Worm (Caenorhabditis elegans) whole organism, young adult: Measurements from ENCODE around the gene srh-212.
A peak's percentile ranks its signal among the peaks of the same experiment; 100 is the strongest.

Experiments
- B0019.2 ChIP-seq: fragments of 200-800 bp; sonication (Bioruptor generic); conservative IDR thresholded peaks from 2 replicates; pipeline ENCODE4 v1.3.6; 2022; ENCODE audit warnings: missing genetic modification reagents, missing genetic modification characterization, missing compliant biosample characterization
- B0336.3 ChIP-seq: fragments of 200-800 bp; sonication (Bioruptor generic); IDR thresholded peaks from 2 replicates; pipeline ENCODE4 v1.3.6; 2022; ENCODE audit warnings: missing genetic modification characterization, missing compliant biosample characterization
- C06A6.2 ChIP-seq: fragments of 200-800 bp; sonication (Bioruptor generic); conservative IDR thresholded peaks from 2 replicates; pipeline ENCODE4 v1.3.6; 2022; ENCODE audit warnings: missing genetic modification characterization, missing compliant biosample characterization
- F22D6.2 ChIP-seq: sonication (generic microtip); optimal IDR thresholded peaks from 2 replicates; lab custom pipeline; 2016; ENCODE audit warnings: mild to moderate bottlenecking, missing genetic modification characterization, missing compliant biosample characterization
- F33H1.4 ChIP-seq: fragments of 200-800 bp; sonication (Bioruptor generic); IDR thresholded peaks from 2 replicates; pipeline ENCODE4 v1.3.6; 2022; ENCODE audit warnings: missing genetic modification reagents, missing genetic modification characterization, missing compliant biosample characterization
- F57A8.1 ChIP-seq: fragments of 200-800 bp; sonication (Bioruptor generic); optimal IDR thresholded peaks from 2 replicates; lab custom pipeline; 2018; ENCODE audit warnings: mild to moderate bottlenecking, missing genetic modification characterization, moderate library complexity, missing compliant biosample characterization
- T26A5.8 ChIP-seq: sonication (generic microtip); optimal IDR thresholded peaks from 2 replicates; lab custom pipeline; 2016; ENCODE audit warnings: missing genetic modification characterization, missing compliant biosample characterization
- Y53F4B.3 ChIP-seq: fragments of 200-800 bp; sonication (Bioruptor generic); IDR thresholded peaks from 2 replicates; pipeline ENCODE4 v1.3.6; 2022; ENCODE audit warnings: missing genetic modification reagents, missing genetic modification characterization, missing compliant biosample characterization
- Y56A3A.18 ChIP-seq: fragments of 200-800 bp; sonication (Bioruptor generic); IDR thresholded peaks from 2 replicates; pipeline ENCODE4 v1.3.6; 2022; ENCODE audit warnings: missing genetic modification reagents, missing genetic modification characterization, missing compliant biosample characterization
- aptf-2 ChIP-seq: fragments of 200-800 bp; sonication (Bioruptor generic); conservative IDR thresholded peaks from 2 replicates; pipeline ENCODE4 v1.3.6; 2022; ENCODE audit warnings: missing genetic modification reagents, missing genetic modification characterization, missing compliant biosample characterization
- aptf-3 ChIP-seq: fragments of 200-800 bp; sonication (Bioruptor generic); IDR thresholded peaks from 2 replicates; pipeline ENCODE4 v1.3.6; 2022; ENCODE audit warnings: missing genetic modification characterization, missing compliant biosample characterization
- atf-7 ChIP-seq: sonication (generic microtip); optimal IDR thresholded peaks from 2 replicates; lab custom pipeline; 2017; ENCODE audit warnings: mild to moderate bottlenecking, missing genetic modification characterization, missing compliant biosample characterization
- ccch-3 ChIP-seq: fragments of 200-800 bp; sonication (Bioruptor generic); optimal IDR thresholded peaks from 2 replicates; lab custom pipeline; 2018; ENCODE audit warnings: mild to moderate bottlenecking, missing genetic modification characterization, missing compliant biosample characterization
- cebp-2 ChIP-seq: fragments of 200-800 bp; sonication (Bioruptor generic); IDR thresholded peaks from 2 replicates; pipeline ENCODE4 v1.3.6; 2022; ENCODE audit warnings: missing genetic modification characterization, missing compliant biosample characterization
- ceh-40 ChIP-seq: fragments of 200-800 bp; sonication (Bioruptor generic); IDR thresholded peaks from 2 replicates; pipeline ENCODE4 v1.3.6; 2022; ENCODE audit warnings: missing genetic modification characterization, missing compliant biosample characterization
- ceh-58 ChIP-seq: fragments of 200-800 bp; sonication (Bioruptor generic); IDR thresholded peaks from 2 replicates; pipeline ENCODE4 v1.3.6; 2022; ENCODE audit warnings: missing genetic modification characterization, missing compliant biosample characterization
- ceh-79 ChIP-seq: sonication (generic microtip); optimal IDR thresholded peaks from 2 replicates; lab custom pipeline; 2017; ENCODE audit warnings: mild to moderate bottlenecking, missing genetic modification characterization, missing compliant biosample characterization
- ceh-91 ChIP-seq: fragments of 200-800 bp; sonication (Bioruptor generic); IDR thresholded peaks from 2 replicates; pipeline ENCODE4 v1.3.6; 2022; ENCODE audit warnings: missing genetic modification reagents, missing genetic modification characterization, missing compliant biosample characterization
- chd-7 ChIP-seq: sonication (generic microtip); optimal IDR thresholded peaks from 2 replicates; lab custom pipeline; 2016; ENCODE audit warnings: mild to moderate bottlenecking, missing genetic modification characterization, moderate library complexity, missing compliant biosample characterization
- die-1 ChIP-seq: sonication (generic microtip); optimal IDR thresholded peaks from 2 replicates; lab custom pipeline; 2016; ENCODE audit warnings: missing genotype, mild to moderate bottlenecking, missing genetic modification characterization, missing compliant biosample characterization
- efl-1 ChIP-seq: fragments of 150-350 bp; optimal IDR thresholded peaks from 2 replicates; lab custom pipeline; 2014; ENCODE audit warnings: missing biosample characterization, missing genetic modification reagents, missing genetic modification characterization
- fkh-3 ChIP-seq: sonication (generic microtip); optimal IDR thresholded peaks from 2 replicates; lab custom pipeline; 2016; ENCODE audit warnings: mild to moderate bottlenecking, missing genetic modification characterization, missing compliant biosample characterization
- hlh-12 ChIP-seq: sonication (generic microtip); optimal IDR thresholded peaks from 2 replicates; lab custom pipeline; 2016; ENCODE audit warnings: missing genetic modification characterization, missing compliant biosample characterization
- hmg-1.2 ChIP-seq: fragments of 200-800 bp; sonication (Bioruptor generic); IDR thresholded peaks from 2 replicates; pipeline ENCODE4 v1.3.6; 2022; ENCODE audit warnings: missing genetic modification reagents, missing genetic modification characterization, missing compliant biosample characterization
- lin-40 ChIP-seq: sonication (generic microtip); optimal IDR thresholded peaks from 2 replicates; lab custom pipeline; 2016; ENCODE audit warnings: missing genetic modification characterization, mild to moderate bottlenecking, missing compliant biosample characterization, missing genotype, missing genetic modification reagents
- lsl-1 ChIP-seq: fragments of 200-800 bp; sonication (Bioruptor generic); optimal IDR thresholded peaks from 2 replicates; lab custom pipeline; 2018; ENCODE audit warnings: mild to moderate bottlenecking, missing genetic modification characterization, moderate library complexity, missing compliant biosample characterization
- madf-10 ChIP-seq: sonication (generic microtip); optimal IDR thresholded peaks from 2 replicates; lab custom pipeline; 2016; ENCODE audit warnings: mild to moderate bottlenecking, missing genetic modification characterization, missing compliant biosample characterization
- madf-8 ChIP-seq: fragments of 200-800 bp; sonication (Bioruptor generic); conservative IDR thresholded peaks from 2 replicates; pipeline ENCODE4 v1.3.6; 2022; ENCODE audit warnings: missing genetic modification reagents, missing genetic modification characterization, missing compliant biosample characterization
- mcd-1 ChIP-seq: fragments of 200-800 bp; sonication (Bioruptor generic); IDR thresholded peaks from 2 replicates; pipeline ENCODE4 v1.3.6; 2022; ENCODE audit warnings: missing genetic modification reagents, missing genetic modification characterization, missing compliant biosample characterization
- mel-28 ChIP-seq: sonication (generic microtip); optimal IDR thresholded peaks from 2 replicates; lab custom pipeline; 2016; ENCODE audit warnings: borderline replicate concordance, mild to moderate bottlenecking, missing genetic modification characterization, missing compliant biosample characterization
- mxl-1 ChIP-seq: sonication (generic microtip); optimal IDR thresholded peaks from 2 replicates; lab custom pipeline; 2016; ENCODE audit warnings: missing genetic modification characterization, missing compliant biosample characterization
- nfya-1 ChIP-seq: sonication (generic microtip); optimal IDR thresholded peaks from 2 replicates; lab custom pipeline; 2017; ENCODE audit warnings: antibody characterized with exemption, missing compliant biosample characterization, missing genetic modification characterization, borderline replicate concordance; ENCODE audit not compliant: insufficient read depth
- nhr-179 ChIP-seq: sonication (generic microtip); optimal IDR thresholded peaks from 2 replicates; lab custom pipeline; 2016; ENCODE audit warnings: mild to moderate bottlenecking, missing genetic modification characterization, missing compliant biosample characterization
- nhr-27 ChIP-seq: fragments of 200-800 bp; sonication (Bioruptor generic); optimal IDR thresholded peaks from 2 replicates; lab custom pipeline; 2018; ENCODE audit warnings: mild to moderate bottlenecking, missing genetic modification characterization, moderate library complexity, missing compliant biosample characterization
- nhr-90 ChIP-seq: sonication (generic microtip); optimal IDR thresholded peaks from 2 replicates; lab custom pipeline; 2016; ENCODE audit warnings: missing genotype, mild to moderate bottlenecking, missing genetic modification characterization, missing compliant biosample characterization
- rec-8 ChIP-seq, 2 experiments: sonication (generic microtip); optimal IDR thresholded peaks; 2 replicates each; lab custom pipeline; 2016; ENCODE audit warnings: mild to moderate bottlenecking in 2 of 2, missing genetic modification characterization in 2 of 2, missing genetic modification reagents in 2 of 2, missing genotype in 2 of 2, missing biosample characterization in 1 of 2, missing compliant biosample characterization in 1 of 2, moderate library complexity in 1 of 2
- rpc-1 ChIP-seq, 2 experiments: fragments of 150-350 bp in 1 of 2; sonication (generic microtip) in 1 of 2; optimal IDR thresholded peaks; 2 replicates each; lab custom pipeline; 2014 to 2018; ENCODE audit warnings: missing biosample characterization in 1 of 2, missing genetic modification characterization in 1 of 2, missing genetic modification reagents in 1 of 2, missing genotype in 1 of 2
- snpc-1.3 ChIP-seq: sonication (generic microtip); optimal IDR thresholded peaks from 2 replicates; lab custom pipeline; 2017; ENCODE audit warnings: missing genetic modification characterization, mild to moderate bottlenecking, missing compliant biosample characterization, antibody characterized with exemption, moderate library complexity, missing genotype, missing genetic modification reagents; ENCODE audit not compliant: insufficient read depth
- snpc-4 ChIP-seq, 5 experiments: fragments of 150-350 bp in 1 of 5; sonication (generic microtip) in 4 of 5; optimal IDR thresholded peaks; 2 replicates each; lab custom pipeline; 2014 to 2018; ENCODE audit warnings: missing genetic modification characterization in 5 of 5, missing biosample characterization in 3 of 5, antibody characterized with exemption in 2 of 5, mild to moderate bottlenecking in 2 of 5, missing compliant biosample characterization in 2 of 5, missing genotype in 2 of 5, moderate library complexity in 2 of 5, missing genetic modification reagents in 1 of 5
- tbp1 ChIP-seq: fragments of 200-800 bp; sonication (Bioruptor generic); optimal IDR thresholded peaks from 2 replicates; lab custom pipeline; 2018; ENCODE audit warnings: mild to moderate bottlenecking, missing genetic modification characterization, missing compliant biosample characterization
- xnd-1 ChIP-seq: sonication (generic microtip); optimal IDR thresholded peaks from 2 replicates; lab custom pipeline; 2016; ENCODE audit warnings: missing genotype, missing genetic modification reagents, missing genetic modification characterization, missing compliant biosample characterization
- zfh-2 ChIP-seq: fragments of 200-800 bp; sonication (Bioruptor generic); conservative IDR thresholded peaks from 2 replicates; pipeline ENCODE4 v1.3.6; 2022; ENCODE audit warnings: missing genetic modification reagents, missing genetic modification characterization, missing compliant biosample characterization
- ztf-3 ChIP-seq: fragments of 200-800 bp; sonication (Bioruptor generic); optimal IDR thresholded peaks from 2 replicates; lab custom pipeline; 2018; ENCODE audit warnings: mild to moderate bottlenecking, missing genetic modification characterization, missing compliant biosample characterization
- ztf-6 ChIP-seq: fragments of 200-800 bp; sonication (Bioruptor generic); IDR thresholded peaks from 2 replicates; pipeline ENCODE4 v1.3.6; 2022; ENCODE audit warnings: missing genetic modification reagents, missing genetic modification characterization, missing compliant biosample characterization

The srh-212 gene

DNA sequence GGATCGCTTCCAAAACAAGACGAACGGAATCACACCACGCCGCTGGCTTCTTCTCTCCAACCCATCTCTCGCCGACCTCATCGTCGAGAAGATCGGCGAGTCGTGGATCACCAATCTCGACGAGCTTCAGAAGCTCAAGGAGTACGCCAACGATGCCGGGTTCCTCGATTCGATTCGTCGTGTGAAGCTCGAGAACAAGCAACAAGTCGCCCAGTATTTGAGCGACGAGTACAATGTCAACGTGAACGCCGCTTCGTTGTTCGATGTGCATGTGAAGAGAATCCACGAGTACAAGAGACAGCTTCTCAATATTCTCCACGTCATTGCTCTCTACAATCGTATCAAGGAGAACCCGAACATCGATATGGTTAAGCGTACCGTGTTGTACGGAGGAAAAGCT lies 13.3 kb downstream of the srh-212 start:
- TF ChIP-seq F57A8.1: no peak
- no peak for TF ChIP-seq mel-28
- no peak for TF ChIP-seq zfh-2
- TF ChIP-seq snpc-4 (GFP tag; optimal IDR thresholded peaks at IDR 0.05; lab: Kevin White, UChicago): no peak
- no peak for TF ChIP-seq snpc-4 (tag; optimal IDR thresholded peaks at IDR 0.05; lab: Kevin White, UChicago)
- TF ChIP-seq B0019.2 (GFP tag; lab: Robert Waterston, UW): no peak
- TF ChIP-seq madf-8 (GFP tag; lab: Robert Waterston, UW): no peak
- no peak for TF ChIP-seq ceh-58 (GFP tag; lab: Robert Waterston, UW)
- TF ChIP-seq ceh-40 (GFP tag; lab: Robert Waterston, UW): no peak
- no peak for TF ChIP-seq xnd-1 (tag; lab: Kevin White, UChicago)
- no peak for TF ChIP-seq aptf-3 (GFP tag; lab: Robert Waterston, UW)
- no peak for TF ChIP-seq hlh-12
- TF ChIP-seq mcd-1 (GFP tag; lab: Robert Waterston, UW): no peak
- no peak for TF ChIP-seq aptf-2 (GFP tag; lab: Robert Waterston, UW)

DNA sequence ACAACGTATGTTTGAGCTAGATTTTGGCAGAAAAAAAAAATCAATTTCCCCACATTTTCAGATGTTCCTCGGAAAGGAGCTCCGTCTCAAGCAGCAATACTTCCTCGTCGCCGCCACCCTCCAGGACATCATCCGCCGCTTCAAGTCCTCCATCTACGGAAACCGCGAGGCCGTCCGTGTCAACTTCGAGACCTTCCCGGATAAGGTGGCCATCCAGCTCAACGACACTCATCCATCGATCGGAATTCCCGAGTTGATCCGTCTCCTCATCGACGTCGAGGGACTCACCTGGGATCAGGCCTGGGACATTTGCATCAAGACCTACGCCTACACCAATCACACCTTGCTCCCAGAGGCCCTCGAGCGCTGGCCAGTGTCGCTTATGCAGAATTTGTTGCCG lies 14.3 kb downstream of the srh-212 start:
- TF ChIP-seq zfh-2: peak; percentile 59; the same call in 1 of the 2 replicates
- no peak for TF ChIP-seq F22D6.2 (tag; lab: Kevin White, UChicago)
- TF ChIP-seq atf-7: no peak
- TF ChIP-seq B0336.3 (GFP tag; lab: Robert Waterston, UW): no peak
- no peak for TF ChIP-seq lsl-1 (GFP tag; lab: Kevin White, UChicago)
- no peak for TF ChIP-seq ceh-91 (GFP tag; lab: Robert Waterston, UW)
- TF ChIP-seq cebp-2 (GFP tag; lab: Robert Waterston, UW): no peak
- TF ChIP-seq nhr-27 (tag; lab: Kevin White, UChicago): no peak
- TF ChIP-seq aptf-3 (GFP tag; lab: Robert Waterston, UW): no peak

DNA sequence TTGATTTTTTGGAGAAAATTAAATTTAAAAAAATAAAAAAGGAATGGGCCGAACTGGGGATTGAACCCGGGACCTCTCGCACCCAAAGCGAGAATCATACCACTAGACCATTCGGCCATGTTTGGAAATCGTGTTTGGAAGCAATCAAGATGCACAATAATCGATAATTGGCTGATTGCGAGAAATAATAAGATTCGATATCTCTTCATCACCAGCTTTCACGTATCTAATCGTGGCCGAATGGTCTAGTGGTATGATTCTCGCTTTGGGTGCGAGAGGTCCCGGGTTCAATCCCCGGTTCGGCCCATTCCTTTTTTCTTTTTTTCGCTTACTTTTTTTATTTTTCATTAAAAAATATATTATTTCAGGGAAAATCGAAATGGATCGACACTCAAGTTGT lies 14.9 kb downstream of the srh-212 start:
- TF ChIP-seq Y56A3A.18 (GFP tag; lab: Robert Waterston, UW): no peak
- peak; percentile 54 for TF ChIP-seq die-1 (tag; lab: Kevin White, UChicago)
- TF ChIP-seq tbp1 (GFP tag; lab: Kevin White, UChicago): peak; percentile 87
- TF ChIP-seq efl-1: no peak
- TF ChIP-seq fkh-3 (tag; lab: Kevin White, UChicago): no peak
- peak; percentile 31 for TF ChIP-seq snpc-1.3 (tag; lab: Kevin White, UChicago)
- TF ChIP-seq T26A5.8 (tag; lab: Kevin White, UChicago): no peak
- no peak for TF ChIP-seq mel-28
- peak in 1 of 2 experiments; percentile 35 for TF ChIP-seq rec-8 (tag; optimal IDR thresholded peaks at IDR 0.05; lab: Kevin White, UChicago)
- TF ChIP-seq ccch-3 (GFP tag; lab: Kevin White, UChicago): no peak
- TF ChIP-seq rpc-1 (optimal IDR thresholded peaks at IDR 0.05; lab: Kevin White, UChicago): peak; percentile 58
- TF ChIP-seq rpc-1 (tag; optimal IDR thresholded peaks at IDR 0.05; lab: Kevin White, UChicago): peak; percentile 76
- no peak for TF ChIP-seq ztf-3 (GFP tag; lab: Kevin White, UChicago)
- no peak for TF ChIP-seq lin-40 (tag; lab: Kevin White, UChicago)
- TF ChIP-seq chd-7 (tag; lab: Kevin White, UChicago): no peak
- no peak for TF ChIP-seq ztf-6 (GFP tag; lab: Robert Waterston, UW)
- peak; percentile 43 for TF ChIP-seq lsl-1 (GFP tag; lab: Kevin White, UChicago)
- no peak for TF ChIP-seq nhr-90 (tag; lab: Kevin White, UChicago)
- peak; percentile 41; the same call in 1 of the 2 replicates for TF ChIP-seq hmg-1.2 (GFP tag; lab: Robert Waterston, UW)
- no peak for TF ChIP-seq mxl-1 (tag; lab: Kevin White, UChicago)
- TF ChIP-seq F33H1.4 (GFP tag; lab: Robert Waterston, UW): 0 out of 2 replicates have a peak, but pooled peaks have one; percentile 13
- TF ChIP-seq nhr-27 (tag; lab: Kevin White, UChicago): no peak
- peak; percentile 28; the same call in 1 of the 2 replicates for TF ChIP-seq Y53F4B.3 (GFP tag; lab: Robert Waterston, UW)
- TF ChIP-seq C06A6.2: no peak
- TF ChIP-seq aptf-3 (GFP tag; lab: Robert Waterston, UW): 0 out of 2 replicates have a peak, but pooled peaks have one; percentile 21
- no peak for TF ChIP-seq B0019.2 (GFP tag; lab: Robert Waterston, UW)
- TF ChIP-seq nhr-179 (tag; lab: Kevin White, UChicago): no peak
- no peak for TF ChIP-seq ceh-79 (tag; lab: Kevin White, UChicago)
- no peak for TF ChIP-seq ceh-91 (GFP tag; lab: Robert Waterston, UW)
- TF ChIP-seq madf-10 (tag; lab: Kevin White, UChicago): no peak
- no peak for TF ChIP-seq nfya-1 (tag; lab: Kevin White, UChicago)
